Worm (Caenorhabditis elegans) whole organism, L3 larva: ENCODE measurements around the gene cyp-34A1.

ENCODE experiments used
- ZK546.5 ChIP-seq: sonication (generic microtip); optimal IDR thresholded peaks from 2 replicates; lab custom pipeline; 2017; ENCODE audit warnings: missing biosample characterization, missing genetic modification characterization
- ama-1 ChIP-seq: fragments of 150-350 bp; optimal IDR thresholded peaks from 2 replicates; lab custom pipeline; 2018
- ceh-16 ChIP-seq: sonication (generic microtip); optimal IDR thresholded peaks from 2 replicates; lab custom pipeline; 2017; ENCODE audit warnings: missing biosample characterization, missing genetic modification characterization
- ceh-28 ChIP-seq: fragments of 150-350 bp; optimal IDR thresholded peaks from 2 replicates; lab custom pipeline; 2014; ENCODE audit warnings: missing biosample characterization, missing genetic modification reagents, missing genetic modification characterization
- ceh-9 ChIP-seq: sonication (generic microtip); optimal IDR thresholded peaks from 2 replicates; lab custom pipeline; 2018; ENCODE audit warnings: missing biosample characterization, missing genetic modification characterization
- daf-12 ChIP-seq: fragments of 150-350 bp; optimal IDR thresholded peaks from 2 replicates; lab custom pipeline; 2014; ENCODE audit warnings: missing biosample characterization, missing genetic modification reagents, missing genetic modification characterization
- egl-27 ChIP-seq: sonication (generic microtip); optimal IDR thresholded peaks from 4 replicates; lab custom pipeline; 2017; ENCODE audit warnings: missing biosample characterization, missing genetic modification reagents, missing genetic modification characterization
- egl-5 ChIP-seq: fragments of 150-350 bp; optimal IDR thresholded peaks from 2 replicates; lab custom pipeline; 2017; ENCODE audit warnings: missing biosample characterization, missing genetic modification reagents, missing genetic modification characterization, inconsistent platforms
- elt-1 ChIP-seq: fragments of 150-350 bp; optimal IDR thresholded peaks from 2 replicates; lab custom pipeline; 2014; ENCODE audit warnings: missing biosample characterization, missing genetic modification characterization
- elt-2 ChIP-seq: sonication (generic microtip); optimal IDR thresholded peaks from 2 replicates; lab custom pipeline; 2016; ENCODE audit warnings: missing genetic modification reagents, mild to moderate bottlenecking, missing genetic modification characterization, missing compliant biosample characterization
- elt-3 ChIP-seq, 3 experiments: fragments of 150-350 bp in 1 of 3; sonication (generic microtip) in 2 of 3; optimal IDR thresholded peaks; 2 replicates in 2 of 3; 4 replicates in 1 of 3; lab custom pipeline; 2014 to 2017; ENCODE audit warnings: missing biosample characterization in 3 of 3, missing genetic modification characterization in 3 of 3
- eor-1 ChIP-seq, 2 experiments: fragments of 150-350 bp; optimal IDR thresholded peaks; 2 replicates each; lab custom pipeline; 2014 to 2018; ENCODE audit warnings: missing biosample characterization in 2 of 2, missing genetic modification characterization in 2 of 2
- fkh-2 ChIP-seq: fragments of 150-350 bp; optimal IDR thresholded peaks from 2 replicates; lab custom pipeline; 2014; ENCODE audit warnings: missing biosample characterization, missing genetic modification reagents, missing genetic modification characterization
- fos-1 ChIP-seq: fragments of 150-350 bp; optimal IDR thresholded peaks from 2 replicates; lab custom pipeline; 2014; ENCODE audit warnings: missing biosample characterization, missing genetic modification characterization
- hmg-11 ChIP-seq: sonication (generic microtip); optimal IDR thresholded peaks from 2 replicates; lab custom pipeline; 2016; ENCODE audit warnings: missing genetic modification characterization, missing compliant biosample characterization
- jun-1 ChIP-seq: fragments of 150-350 bp; optimal IDR thresholded peaks from 2 replicates; lab custom pipeline; 2014; ENCODE audit warnings: missing biosample characterization, missing genetic modification reagents, missing genetic modification characterization
- lin-15B ChIP-seq: fragments of 150-350 bp; optimal IDR thresholded peaks from 2 replicates; lab custom pipeline; 2014; ENCODE audit warnings: missing biosample characterization, missing genetic modification characterization
- mml-1 ChIP-seq: fragments of 150-350 bp; sonication (generic microtip); optimal IDR thresholded peaks from 3 replicates; lab custom pipeline; 2014; ENCODE audit warnings: missing biosample characterization, missing genetic modification characterization
- nfya-1 ChIP-seq: sonication (generic microtip); optimal IDR thresholded peaks from 2 replicates; lab custom pipeline; 2017; ENCODE audit warnings: missing genetic modification characterization, mild to moderate bottlenecking, missing compliant biosample characterization, antibody characterized with exemption, moderate library complexity; ENCODE audit not compliant: insufficient read depth
- nhr-11 ChIP-seq: fragments of 150-350 bp; optimal IDR thresholded peaks from 2 replicates; lab custom pipeline; 2014; ENCODE audit warnings: missing biosample characterization, missing genetic modification characterization
- nhr-12 ChIP-seq: fragments of 150-350 bp; optimal IDR thresholded peaks from 2 replicates; lab custom pipeline; 2014; ENCODE audit warnings: missing biosample characterization, missing genetic modification characterization
- nhr-23 ChIP-seq: fragments of 150-350 bp; optimal IDR thresholded peaks from 2 replicates; lab custom pipeline; 2014; ENCODE audit warnings: missing biosample characterization, missing genetic modification reagents, missing genetic modification characterization
- nhr-237 ChIP-seq: fragments of 150-350 bp; optimal IDR thresholded peaks from 2 replicates; lab custom pipeline; 2014; ENCODE audit warnings: missing biosample characterization, missing genetic modification characterization
- nhr-28 ChIP-seq: fragments of 150-350 bp; optimal IDR thresholded peaks from 2 replicates; lab custom pipeline; 2014; ENCODE audit warnings: missing biosample characterization, missing genetic modification characterization
- nhr-43 ChIP-seq: sonication (generic microtip); optimal IDR thresholded peaks from 2 replicates; lab custom pipeline; 2016; ENCODE audit warnings: mild to moderate bottlenecking, missing genetic modification characterization, missing compliant biosample characterization; ENCODE audit not compliant: poor library complexity, severe bottlenecking
- nhr-67 ChIP-seq: fragments of 150-350 bp; optimal IDR thresholded peaks from 2 replicates; lab custom pipeline; 2014; ENCODE audit warnings: missing biosample characterization, missing genetic modification characterization
- pha-4 ChIP-seq: fragments of 150-350 bp; optimal IDR thresholded peaks from 2 replicates; lab custom pipeline; 2014; ENCODE audit warnings: missing biosample characterization, missing genetic modification reagents, missing genetic modification characterization
- pqm-1 ChIP-seq: fragments of 150-350 bp; optimal IDR thresholded peaks from 2 replicates; lab custom pipeline; 2017; ENCODE audit warnings: missing biosample characterization, missing genetic modification characterization, inconsistent platforms
- skn-1 ChIP-seq: fragments of 150-350 bp; optimal IDR thresholded peaks from 2 replicates; lab custom pipeline; 2014; ENCODE audit warnings: missing biosample characterization, missing genetic modification characterization
- snpc-4 ChIP-seq: fragments of 150-350 bp; optimal IDR thresholded peaks from 2 replicates; lab custom pipeline; 2014; ENCODE audit warnings: missing biosample characterization, missing genetic modification characterization
- tbx-2 ChIP-seq: sonication (generic microtip); optimal IDR thresholded peaks from 2 replicates; lab custom pipeline; 2016; ENCODE audit warnings: mild to moderate bottlenecking, missing genetic modification characterization, missing compliant biosample characterization
- unc-39 ChIP-seq: sonication (generic microtip); optimal IDR thresholded peaks from 4 replicates; lab custom pipeline; 2017; ENCODE audit warnings: missing biosample characterization, missing genetic modification characterization
- unc-62 ChIP-seq: fragments of 150-350 bp; sonication (generic microtip); optimal IDR thresholded peaks from 4 replicates; lab custom pipeline; 2014; ENCODE audit warnings: missing biosample characterization, missing genetic modification reagents, missing genetic modification characterization

cyp-34A1 gene

DNA sequence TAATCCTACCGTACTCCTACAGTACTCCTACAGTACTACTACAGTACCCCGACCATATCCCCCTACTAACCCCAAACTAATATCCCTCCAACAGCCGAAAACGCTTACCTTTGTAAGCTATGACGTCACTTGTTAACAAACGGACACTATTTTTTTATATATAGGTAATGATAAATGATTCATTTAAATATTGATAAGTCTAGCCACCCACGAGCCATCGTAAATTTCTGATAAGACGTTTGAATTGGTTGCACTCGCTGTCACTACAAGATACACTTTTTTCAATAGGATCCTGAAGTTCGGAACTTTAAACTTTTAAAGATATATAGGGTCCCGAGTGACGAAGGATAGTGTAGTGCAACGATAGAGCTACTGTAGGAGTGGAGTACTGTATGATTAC is 34.9 kb upstream of the cyp-34A1 start, which contains the start of gene nhr-247:
TSS of gene nhr-247 (plus strand) at position 330 of the 400 bp plus-strand sequence.
- TF ChIP-seq pqm-1 (peak; percentile 9), elt-2 (tag; lab: Kevin White, UChicago) (peak; percentile 59)

- no peak for TF ChIP-seq ceh-28
- TF ChIP-seq egl-27 (tag; lab: Kevin White, UChicago): no peak
- peak; percentile 62 for TF ChIP-seq skn-1 (tag; lab: Kevin White, UChicago)
- TF ChIP-seq pqm-1: peak; percentile 99
- TF ChIP-seq elt-2 (tag; lab: Kevin White, UChicago): peak; percentile 99
- peak; percentile 93 for TF ChIP-seq jun-1 (tag; lab: Kevin White, UChicago)
- TF ChIP-seq tbx-2 (tag; lab: Kevin White, UChicago): no peak
- no peak for TF ChIP-seq nhr-67 (tag; lab: Kevin White, UChicago)
- TF ChIP-seq elt-1: no peak
- peak; percentile 57 for TF ChIP-seq fos-1 (tag; lab: Kevin White, UChicago)
- no peak for TF ChIP-seq unc-39 (tag; lab: Kevin White, UChicago)
- no peak for TF ChIP-seq nhr-11 (tag; lab: Kevin White, UChicago)
- TF ChIP-seq pha-4: peak; percentile 83
These were observed 30.9 kb upstream of the cyp-34A1 start, which contains the start of gene nhr-291 for ce11 chrV:15318638-15319037. Gene nhr-291, plus strand, starts transcription at chrV:15318961.

ce11 chrV:15315827-15316527 is 28.2 kb upstream of the cyp-34A1 start, which contains the start of the genes srt-22 and nhr-246:
Gene srt-22, minus strand, starts transcription at chrV:15315927.
Gene nhr-246, plus strand, starts transcription at chrV:15316477.
- peak; percentile 6 for TF ChIP-seq elt-2 (tag; lab: Kevin White, UChicago)
- TF ChIP-seq pqm-1: peak; percentile 30
- no peak for TF ChIP-seq egl-5 (tag; lab: Kevin White, UChicago)

DNA sequence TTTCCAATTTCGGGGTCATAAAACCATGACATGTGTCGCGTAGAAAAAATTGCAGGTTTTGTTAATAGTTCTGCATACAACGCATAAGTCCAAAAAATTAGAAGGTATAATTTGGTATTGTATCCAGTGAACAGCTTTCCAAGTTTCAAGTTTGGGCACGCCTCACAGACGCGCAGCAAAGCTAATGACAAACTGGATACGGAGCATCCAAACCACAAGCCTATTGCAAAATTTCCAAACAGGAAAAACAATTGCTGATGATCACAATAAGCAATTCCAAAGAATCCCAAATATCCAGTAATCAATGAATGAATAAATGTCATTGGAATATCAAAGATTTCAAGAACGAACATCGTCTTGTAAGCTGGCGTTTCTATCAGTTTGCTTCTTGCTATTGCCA is 25.8 kb upstream of the cyp-34A1 start:
- TF ChIP-seq ceh-9 (tag; lab: Kevin White, UChicago) (no peak), snpc-4 (tag; lab: Kevin White, UChicago) (no peak), pqm-1 (no peak), mml-1 (tag; lab: Kevin White, UChicago) (no peak), nhr-237 (tag; lab: Kevin White, UChicago) (no peak), skn-1 (tag; lab: Kevin White, UChicago) (no peak), egl-5 (tag; lab: Kevin White, UChicago) (no peak), fos-1 (tag; lab: Kevin White, UChicago) (no peak), nhr-23 (tag; lab: Kevin White, UChicago) (no peak), nhr-12 (tag; lab: Kevin White, UChicago) (no peak), fkh-2 (tag; lab: Kevin White, UChicago) (no peak), elt-2 (tag; lab: Kevin White, UChicago) (no peak), ceh-28 (no peak), unc-39 (tag; lab: Kevin White, UChicago) (no peak), ama-1 (lab: Kevin White, UChicago) (no peak), nhr-28 (tag; lab: Kevin White, UChicago) (no peak), jun-1 (tag; lab: Kevin White, UChicago) (no peak), nfya-1 (tag; lab: Kevin White, UChicago) (no peak)

DNA sequence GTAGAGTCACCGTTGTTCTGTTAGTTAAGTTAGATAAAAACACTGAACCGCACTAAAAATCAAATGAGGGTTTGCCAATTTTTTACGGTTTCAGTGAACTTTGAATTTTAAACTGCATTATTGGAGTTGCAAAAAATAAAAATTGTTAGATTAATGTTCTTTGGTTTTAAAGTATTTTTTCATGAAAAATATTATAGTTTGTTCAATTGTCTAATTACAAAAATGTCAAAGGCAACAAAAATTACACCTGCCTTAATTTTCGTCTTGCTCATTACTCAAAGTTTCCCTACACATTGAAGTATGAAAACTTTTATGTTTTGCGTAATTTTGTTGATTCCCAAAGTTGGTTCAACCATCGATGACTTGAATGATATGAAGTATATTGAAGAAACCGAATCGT is 23.0 kb upstream of the cyp-34A1 start, which contains the start of gene irld-62:
TSS of gene irld-62 (plus strand) at position 301 of the 400 bp plus-strand sequence.
- TF ChIP-seq ZK546.5 (tag; lab: Kevin White, UChicago) (no peak), daf-12 (tag; lab: Kevin White, UChicago) (no peak), nhr-23 (tag; lab: Kevin White, UChicago) (no peak), elt-1 (no peak), eor-1 (tag; optimal IDR thresholded peaks at IDR 0.05; lab: Kevin White, UChicago) (no peak), ceh-9 (tag; lab: Kevin White, UChicago) (no peak), jun-1 (tag; lab: Kevin White, UChicago) (no peak), ceh-16 (no peak)
- TF ChIP-seq, all 47 proteins: peak for 0

DNA sequence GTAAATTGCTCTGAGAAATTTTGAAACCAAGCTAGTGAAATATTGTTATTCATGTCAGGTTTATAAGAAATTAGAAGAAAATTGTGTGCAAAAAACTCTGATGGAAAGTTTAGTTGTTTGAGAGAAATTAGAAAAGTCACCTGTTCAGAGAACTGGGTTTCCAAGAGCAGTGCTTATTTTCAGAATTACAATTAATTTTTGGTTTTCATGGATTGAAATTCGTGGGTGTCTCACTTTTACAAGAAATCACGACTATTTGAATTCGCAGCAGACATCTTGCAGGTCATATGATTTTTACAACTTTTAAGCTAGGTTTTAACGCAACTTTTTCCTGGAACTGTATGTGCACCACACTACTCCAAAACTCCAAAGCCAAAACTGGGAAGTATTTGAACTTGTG is 21.3 kb upstream of the cyp-34A1 start, which contains the start of gene srz-10:
TSS of gene srz-10 (minus strand) at position 88 of the 400 bp plus-strand sequence.
- no peak for TF ChIP-seq hmg-11 (tag; lab: Kevin White, UChicago)
- no peak for TF ChIP-seq eor-1 (tag; optimal IDR thresholded peaks at IDR 0.05; lab: Kevin White, UChicago)
- no peak for TF ChIP-seq nhr-43
- TF ChIP-seq elt-1: no peak
- TF ChIP-seq lin-15B (tag; lab: Kevin White, UChicago): no peak
- no peak for TF ChIP-seq unc-62 (GFP tag; lab: Kevin White, UChicago)
- no peak for TF ChIP-seq elt-3 (tag; optimal IDR thresholded peaks at IDR 0.05; lab: Kevin White, UChicago)
- no peak for TF ChIP-seq pha-4
- no peak for TF ChIP-seq ceh-16
- no peak for TF ChIP-seq daf-12 (tag; lab: Kevin White, UChicago)
